Worm (Caenorhabditis elegans) whole organism, L1 larva: Measurements from ENCODE around the gene sre-9.
A peak's percentile ranks its signal among the peaks of the same experiment; 100 is the strongest.

Experiments
- C16A3.4 ChIP-seq: fragments of 150-350 bp; optimal IDR thresholded peaks from 2 replicates; lab custom pipeline; 2014; ENCODE audit warnings: missing biosample characterization, missing genetic modification characterization
- Y116A8C.19 ChIP-seq: sonication (generic microtip); optimal IDR thresholded peaks from 2 replicates; lab custom pipeline; 2016; ENCODE audit warnings: missing compliant biosample characterization, missing genetic modification characterization, borderline replicate concordance
- alr-1 ChIP-seq: fragments of 200-800 bp; sonication (Bioruptor generic); optimal IDR thresholded peaks from 2 replicates; lab custom pipeline; 2018; ENCODE audit warnings: borderline replicate concordance, mild to moderate bottlenecking, missing genetic modification characterization, missing compliant biosample characterization
- ama-1 ChIP-seq: fragments of 150-350 bp; optimal IDR thresholded peaks from 2 replicates; lab custom pipeline; 2014
- ceh-88 ChIP-seq: fragments of 200-800 bp; sonication (Bioruptor generic); IDR thresholded peaks from 2 replicates; pipeline ENCODE4 v1.3.6; 2022; ENCODE audit warnings: missing genetic modification characterization, missing compliant biosample characterization
- ceh-90 ChIP-seq: sonication (generic microtip); optimal IDR thresholded peaks from 2 replicates; lab custom pipeline; 2016; ENCODE audit warnings: missing genetic modification characterization, missing compliant biosample characterization
- ces-1 ChIP-seq: fragments of 150-350 bp; optimal IDR thresholded peaks from 2 replicates; lab custom pipeline; 2014; ENCODE audit warnings: missing biosample characterization, missing genetic modification reagents, missing genetic modification characterization
- dpl-1 ChIP-seq, 3 experiments: fragments of 150-350 bp in 2 of 3; sonication (generic microtip) in 1 of 3; optimal IDR thresholded peaks; 2 replicates each; lab custom pipeline; 2014 to 2017; ENCODE audit warnings: missing biosample characterization in 3 of 3, missing genetic modification characterization in 3 of 3, missing genetic modification reagents in 3 of 3
- dsc-1 ChIP-seq: sonication (generic microtip); optimal IDR thresholded peaks from 2 replicates; lab custom pipeline; 2016; ENCODE audit warnings: mild to moderate bottlenecking, missing genetic modification characterization, missing compliant biosample characterization
- efl-1 ChIP-seq, 4 experiments: fragments of 150-350 bp; optimal IDR thresholded peaks in 3 of 4; peaks in 1 of 4; 1 replicate in 1 of 4; 2 replicates in 3 of 4; lab custom pipeline; 2014; ENCODE audit warnings: missing biosample characterization in 2 of 4, missing genetic modification characterization in 2 of 4, missing genetic modification reagents in 2 of 4
- elt-2 ChIP-seq: sonication (generic microtip); optimal IDR thresholded peaks from 2 replicates; lab custom pipeline; 2016; ENCODE audit warnings: missing genetic modification characterization, mild to moderate bottlenecking, inconsistent platforms, missing compliant biosample characterization, missing genetic modification reagents
- fkh-10 ChIP-seq: sonication (generic microtip); optimal IDR thresholded peaks from 2 replicates; lab custom pipeline; 2017; ENCODE audit warnings: missing biosample characterization, missing genetic modification reagents, missing genetic modification characterization
- fkh-8 ChIP-seq: sonication (generic microtip); optimal IDR thresholded peaks from 2 replicates; lab custom pipeline; 2016; ENCODE audit warnings: mild to moderate bottlenecking, missing genetic modification characterization, missing compliant biosample characterization
- hlh-17 ChIP-seq: fragments of 200-800 bp; sonication (Bioruptor generic); optimal IDR thresholded peaks from 2 replicates; lab custom pipeline; 2018; ENCODE audit warnings: missing genetic modification characterization, mild to moderate bottlenecking, missing compliant biosample characterization, moderate library complexity, borderline replicate concordance
- hlh-4 ChIP-seq: sonication (generic microtip); optimal IDR thresholded peaks from 2 replicates; lab custom pipeline; 2016; ENCODE audit warnings: mild to moderate bottlenecking, missing genetic modification characterization, missing compliant biosample characterization
- isw-1 ChIP-seq: fragments of 200-800 bp; sonication (Bioruptor generic); IDR thresholded peaks from 2 replicates; pipeline ENCODE4 v1.3.6; 2022; ENCODE audit warnings: missing genetic modification characterization, missing compliant biosample characterization
- lin-14 ChIP-seq: fragments of 200-800 bp; sonication (Bioruptor generic); optimal IDR thresholded peaks from 2 replicates; lab custom pipeline; 2018; ENCODE audit warnings: mild to moderate bottlenecking, missing genetic modification characterization, moderate library complexity, missing compliant biosample characterization
- lin-15B ChIP-seq: fragments of 150-350 bp; sonication (generic microtip); optimal IDR thresholded peaks from 3 replicates; lab custom pipeline; 2014; ENCODE audit warnings: missing biosample characterization, missing genetic modification characterization
- lsy-2 ChIP-seq, 2 experiments: fragments of 150-350 bp; optimal IDR thresholded peaks; 2 replicates each; lab custom pipeline; 2014; ENCODE audit warnings: missing biosample characterization in 2 of 2, missing genetic modification characterization in 2 of 2
- mab-9 ChIP-seq: fragments of 200-800 bp; sonication (Bioruptor generic); IDR thresholded peaks from 2 replicates; pipeline ENCODE4 v1.3.6; 2022; ENCODE audit warnings: missing genetic modification reagents, missing genetic modification characterization, missing compliant biosample characterization
- mdl-1 ChIP-seq, 2 experiments: fragments of 150-350 bp; optimal IDR thresholded peaks; 2 replicates each; lab custom pipeline; 2014 to 2017; ENCODE audit warnings: missing biosample characterization in 2 of 2, missing genetic modification characterization in 2 of 2, inconsistent platforms in 1 of 2
- mef-2 ChIP-seq: fragments of 150-350 bp; optimal IDR thresholded peaks from 2 replicates; lab custom pipeline; 2014; ENCODE audit warnings: missing biosample characterization, missing genetic modification characterization
- mep-1 ChIP-seq: fragments of 150-350 bp; optimal IDR thresholded peaks from 2 replicates; lab custom pipeline; 2014; ENCODE audit warnings: missing biosample characterization, missing genetic modification characterization
- nhr-11 ChIP-seq: fragments of 150-350 bp; optimal IDR thresholded peaks from 2 replicates; lab custom pipeline; 2014; ENCODE audit warnings: missing biosample characterization, missing genetic modification characterization
- nhr-237 ChIP-seq: fragments of 150-350 bp; optimal IDR thresholded peaks from 2 replicates; lab custom pipeline; 2014; ENCODE audit warnings: missing biosample characterization, missing genetic modification characterization
- nhr-28 ChIP-seq: fragments of 150-350 bp; optimal IDR thresholded peaks from 2 replicates; lab custom pipeline; 2014; ENCODE audit warnings: missing biosample characterization, missing genetic modification characterization
- nhr-47 ChIP-seq: sonication (generic microtip); optimal IDR thresholded peaks from 2 replicates; lab custom pipeline; 2016; ENCODE audit warnings: mild to moderate bottlenecking, missing genetic modification characterization, moderate library complexity, missing compliant biosample characterization
- nhr-71 ChIP-seq: sonication (generic microtip); optimal IDR thresholded peaks from 2 replicates; lab custom pipeline; 2016; ENCODE audit warnings: mild to moderate bottlenecking, missing genetic modification characterization, moderate library complexity, missing compliant biosample characterization
- nhr-85 ChIP-seq: sonication (generic microtip); peaks from one replicate; lab custom pipeline; 2016; ENCODE audit warnings: missing genetic modification characterization, inconsistent platforms, missing compliant biosample characterization
- nhr-90 ChIP-seq: sonication (generic microtip); optimal IDR thresholded peaks from 2 replicates; lab custom pipeline; 2016; ENCODE audit warnings: mild to moderate bottlenecking, missing genetic modification characterization, missing compliant biosample characterization; ENCODE audit not compliant: poor library complexity
- pax-3 ChIP-seq: fragments of 200-800 bp; sonication (Bioruptor generic); optimal IDR thresholded peaks from 2 replicates; lab custom pipeline; 2018; ENCODE audit warnings: mild to moderate bottlenecking, missing genetic modification characterization, moderate library complexity, missing compliant biosample characterization
- rnt-1 ChIP-seq: sonication (generic microtip); optimal IDR thresholded peaks from 2 replicates; lab custom pipeline; 2016; ENCODE audit warnings: mild to moderate bottlenecking, missing genetic modification characterization, moderate library complexity, missing compliant biosample characterization
- snu-23 ChIP-seq: sonication (generic microtip); optimal IDR thresholded peaks from 2 replicates; lab custom pipeline; 2016; ENCODE audit warnings: missing genetic modification characterization, missing compliant biosample characterization
- sptf-1 ChIP-seq: fragments of 150-350 bp; optimal IDR thresholded peaks from 2 replicates; lab custom pipeline; 2014; ENCODE audit warnings: missing biosample characterization, missing genetic modification characterization
- sup-37 ChIP-seq: fragments of 200-800 bp; sonication (Bioruptor generic); optimal IDR thresholded peaks from 2 replicates; lab custom pipeline; 2018; ENCODE audit warnings: mild to moderate bottlenecking, missing genetic modification characterization, missing compliant biosample characterization
- swsn-7 ChIP-seq: sonication (generic microtip); optimal IDR thresholded peaks from 2 replicates; lab custom pipeline; 2016; ENCODE audit warnings: missing genetic modification characterization, missing compliant biosample characterization
- tbx-2 ChIP-seq: sonication (generic microtip); optimal IDR thresholded peaks from 2 replicates; lab custom pipeline; 2016; ENCODE audit warnings: missing genetic modification characterization, missing compliant biosample characterization
- unc-130 ChIP-seq: fragments of 150-350 bp; optimal IDR thresholded peaks from 2 replicates; lab custom pipeline; 2017; ENCODE audit warnings: missing biosample characterization, missing genetic modification characterization, inconsistent platforms
- unc-30 ChIP-seq: sonication (generic microtip); optimal IDR thresholded peaks from 2 replicates; lab custom pipeline; 2017; ENCODE audit warnings: missing biosample characterization, missing genetic modification characterization
- unc-62 ChIP-seq: fragments of 150-350 bp; optimal IDR thresholded peaks from 2 replicates; lab custom pipeline; 2014; ENCODE audit warnings: missing biosample characterization, missing genetic modification reagents, missing genetic modification characterization
- unc-86 ChIP-seq: sonication (generic microtip); optimal IDR thresholded peaks from 2 replicates; lab custom pipeline; 2016; ENCODE audit warnings: missing genetic modification characterization, missing compliant biosample characterization
- vab-15 ChIP-seq: sonication (generic microtip); optimal IDR thresholded peaks from 2 replicates; lab custom pipeline; 2017; ENCODE audit warnings: missing genotype, mild to moderate bottlenecking, missing genetic modification characterization, missing compliant biosample characterization
- zag-1 ChIP-seq: fragments of 150-350 bp; optimal IDR thresholded peaks from 2 replicates; lab custom pipeline; 2014; ENCODE audit warnings: missing biosample characterization, missing genetic modification characterization
- zip-4 ChIP-seq: fragments of 200-800 bp; sonication (Bioruptor generic); optimal IDR thresholded peaks from 2 replicates; lab custom pipeline; 2018; ENCODE audit warnings: mild to moderate bottlenecking, missing genetic modification characterization, moderate library complexity, missing compliant biosample characterization

Gene sre-9

ce11 chrV:3874102-3874744 lies 20.5 kb upstream of the sre-9 start, which contains the start of gene nhr-158 (continued):
- TF ChIP-seq swsn-7 (tag; lab: Kevin White, UChicago) = peak; percentile 18
- TF ChIP-seq alr-1 (tag; lab: Kevin White, UChicago) = no peak
- TF ChIP-seq zip-4 (GFP tag; lab: Kevin White, UChicago) = no peak
- TF ChIP-seq efl-1 (optimal IDR thresholded peaks at IDR 0.05; lab: Kevin White, UChicago) = no peak
- no peak for TF ChIP-seq efl-1 (GFP tag; optimal IDR thresholded peaks at IDR 0.05 in 1 of 2; lab: Kevin White, UChicago)
- TF ChIP-seq dpl-1 (GFP tag; optimal IDR thresholded peaks at IDR 0.05; lab: Kevin White, UChicago) = no peak
- TF ChIP-seq dsc-1 (tag; lab: Kevin White, UChicago) = peak; percentile 94
- no peak for TF ChIP-seq snu-23 (GFP tag; lab: Kevin White, UChicago)
- no peak for TF ChIP-seq vab-15 (tag; lab: Kevin White, UChicago)
- TF ChIP-seq lin-15B (tag; lab: Kevin White, UChicago) = no peak
- TF ChIP-seq lsy-2 (tag; optimal IDR thresholded peaks at IDR 0.05; lab: Kevin White, UChicago) = peak in 1 of 2 experiments; percentile 45
- TF ChIP-seq C16A3.4 (tag; lab: Kevin White, UChicago) = no peak
- TF ChIP-seq mab-9 (GFP tag; lab: Robert Waterston, UW) = no peak
- TF ChIP-seq nhr-28 = no peak
- no peak for TF ChIP-seq unc-62 (GFP tag; lab: Kevin White, UChicago)
- no peak for TF ChIP-seq mef-2
- TF ChIP-seq mdl-1 (tag; optimal IDR thresholded peaks at IDR 0.05; lab: Kevin White, UChicago) = no peak
- TF ChIP-seq unc-30 (tag; lab: Kevin White, UChicago) = no peak
- TF ChIP-seq hlh-4 = no peak
- TF ChIP-seq ces-1 (GFP tag; lab: Kevin White, UChicago) = no peak
- TF ChIP-seq pax-3 (tag; lab: Kevin White, UChicago) = peak; percentile 36
- TF ChIP-seq fkh-10 = no peak
- no peak for TF ChIP-seq ama-1
- TF ChIP-seq nhr-47 (tag; lab: Kevin White, UChicago) = peak; percentile 86
- TF ChIP-seq unc-130 = no peak
- no peak for TF ChIP-seq sptf-1 (tag; lab: Kevin White, UChicago)
- TF ChIP-seq hlh-17 = no peak
- peak; percentile 43 for TF ChIP-seq lin-14
- no peak for TF ChIP-seq isw-1
- TF ChIP-seq zag-1 (tag; lab: Kevin White, UChicago) = no peak
- peak; percentile 48 for TF ChIP-seq nhr-11 (tag; lab: Kevin White, UChicago)
- no peak for TF ChIP-seq elt-2
- TF ChIP-seq rnt-1 (tag; lab: Kevin White, UChicago) = no peak
- no peak for TF ChIP-seq Y116A8C.19 (tag; lab: Kevin White, UChicago)
- TF ChIP-seq nhr-237 = no peak
- TF ChIP-seq nhr-85 (tag; lab: Kevin White, UChicago) = no peak
- TF ChIP-seq ceh-88 (GFP tag; lab: Robert Waterston, UW) = no peak
- no peak for TF ChIP-seq tbx-2
- no peak for TF ChIP-seq unc-86 (tag; lab: Kevin White, UChicago)
- no peak for TF ChIP-seq ceh-90 (tag; lab: Kevin White, UChicago)
- TF ChIP-seq, all 84 proteins: peak for 13

ce11 chrV:3877242-3877641 lies 17.5 kb upstream of the sre-9 start:
- TF ChIP-seq nhr-71 (tag; lab: Kevin White, UChicago) (peak; percentile 5), nhr-90 (tag; lab: Kevin White, UChicago) (no peak), dsc-1 (tag; lab: Kevin White, UChicago) (peak; percentile 85), nhr-47 (tag; lab: Kevin White, UChicago) (peak; percentile 13), fkh-8 (tag; lab: Kevin White, UChicago) (peak; percentile 75), mep-1 (no peak), pax-3 (tag; lab: Kevin White, UChicago) (peak; percentile 14), sup-37 (no peak), unc-62 (GFP tag; lab: Kevin White, UChicago) (no peak)
